Worm (Caenorhabditis elegans) whole organism, L4 larva: ENCODE results near the gene C32H11.3.

Experiments
- R02D3.7 ChIP-seq: fragments of 150-350 bp; sonication (generic microtip); optimal IDR thresholded peaks from 3 replicates; lab custom pipeline; 2014; ENCODE audit warnings: missing biosample characterization, missing genetic modification characterization
- T20F7.1 ChIP-seq: fragments of 200-800 bp; sonication (Bioruptor generic); optimal IDR thresholded peaks from 2 replicates; lab custom pipeline; 2018; ENCODE audit warnings: mild to moderate bottlenecking, missing genetic modification characterization, missing compliant biosample characterization
- ZK546.5 ChIP-seq, 2 experiments: sonication (generic microtip); optimal IDR thresholded peaks; 2 replicates each; lab custom pipeline; 2017; ENCODE audit warnings: missing biosample characterization in 2 of 2, missing genetic modification characterization in 2 of 2
- ama-1 ChIP-seq: fragments of 150-350 bp; optimal IDR thresholded peaks from 2 replicates; lab custom pipeline; 2014; ENCODE audit warnings: inconsistent platforms, mixed read lengths
- dve-1 ChIP-seq: sonication (generic microtip); optimal IDR thresholded peaks from 2 replicates; lab custom pipeline; 2017; ENCODE audit warnings: antibody characterized with exemption, mild to moderate bottlenecking, missing genetic modification characterization, missing compliant biosample characterization; ENCODE audit not compliant: insufficient read depth
- egl-27 ChIP-seq: sonication (generic microtip); optimal IDR thresholded peaks from 3 replicates; lab custom pipeline; 2017; ENCODE audit warnings: missing biosample characterization, missing genetic modification reagents, missing genetic modification characterization
- lin-29 ChIP-seq: fragments of 200-800 bp; sonication (Bioruptor generic); IDR thresholded peaks from 2 replicates; pipeline ENCODE4 v1.3.6; 2022; ENCODE audit warnings: missing genetic modification reagents, missing genetic modification characterization, missing compliant biosample characterization
- unc-39 ChIP-seq: sonication (generic microtip); optimal IDR thresholded peaks from 2 replicates; lab custom pipeline; 2017; ENCODE audit warnings: missing biosample characterization, missing genetic modification characterization
- unc-62 ChIP-seq, 3 experiments: fragments of 150-350 bp in 1 of 3; sonication (generic microtip); optimal IDR thresholded peaks in 2 of 3; peaks in 1 of 3; 1 replicate in 1 of 3; 2 replicates in 2 of 3; lab custom pipeline; 2014 to 2017; ENCODE audit warnings: missing biosample characterization in 3 of 3, missing genetic modification characterization in 3 of 3, missing genetic modification reagents in 3 of 3, missing genotype in 1 of 3

- no peak for TF ChIP-seq ama-1
- TF ChIP-seq dve-1 (tag; lab: Kevin White, UChicago), result no peak
- TF ChIP-seq lin-29 (GFP tag; lab: Robert Waterston, UW), result no peak
- TF ChIP-seq unc-39 (tag; lab: Kevin White, UChicago), result no peak
- TF ChIP-seq T20F7.1 (GFP tag; lab: Kevin White, UChicago), result no peak
- TF ChIP-seq R02D3.7 (tag; lab: Kevin White, UChicago), result no peak
- no peak for TF ChIP-seq ZK546.5 (tag; optimal IDR thresholded peaks at IDR 0.05; lab: Kevin White, UChicago)
- TF ChIP-seq unc-62 (GFP tag; optimal IDR thresholded peaks at IDR 0.05 in 1 of 2; lab: Kevin White, UChicago), result peak in 1 of 2 experiments; percentile 39
- TF ChIP-seq unc-62 (tag; optimal IDR thresholded peaks at IDR 0.05; lab: Kevin White, UChicago), result no peak
- no peak for TF ChIP-seq egl-27 (tag; lab: Kevin White, UChicago)
These were observed 41.8 kb downstream of the C32H11.3 start, which contains the start of gene F55G11.7 for ce11 chrIV:12960136-12960535.
